Fruit fly (Drosophila melanogaster) S2 (cell line): ENCODE results near the gene CG8773.

ENCODE experiments used
- CG8478 ChIP-seq: fragments of >200 bp; optimal IDR thresholded peaks from 2 replicates; lab custom pipeline; 2018
- CTCF ChIP-seq, 2 experiments: fragments of >200 bp; optimal IDR thresholded peaks; 2 replicates each; lab custom pipeline; 2018

Gene CG8773

DNA sequence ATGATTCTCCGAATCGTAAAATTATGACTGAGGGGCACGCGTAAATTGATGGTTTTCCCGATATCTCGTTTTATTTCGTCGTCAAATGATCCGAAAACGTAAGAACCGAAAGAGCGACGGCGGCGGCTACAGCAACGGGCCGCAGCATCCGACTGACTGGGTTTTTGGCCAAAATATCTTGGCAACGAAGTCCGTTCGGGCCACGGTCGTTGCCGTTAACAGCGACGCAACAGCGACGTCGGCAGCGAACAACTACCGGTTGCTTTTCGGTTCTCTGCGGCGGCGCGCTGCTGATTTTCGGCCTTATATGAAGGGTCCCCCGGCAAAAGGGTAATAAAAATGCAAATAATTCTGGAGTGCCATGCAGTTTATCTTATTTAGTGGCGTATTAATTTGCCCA lies 39.5 kb downstream of the CG8773 start, which contains the start of gene PK2-R2:
Gene PK2-R2, minus strand, starts transcription at position 160 of the 400 bp plus-strand sequence.
- TF ChIP-seq CTCF (optimal IDR thresholded peaks at IDR 0.05; lab: Kevin White, UChicago), result no peak
- TF ChIP-seq CG8478, result no peak

DNA sequence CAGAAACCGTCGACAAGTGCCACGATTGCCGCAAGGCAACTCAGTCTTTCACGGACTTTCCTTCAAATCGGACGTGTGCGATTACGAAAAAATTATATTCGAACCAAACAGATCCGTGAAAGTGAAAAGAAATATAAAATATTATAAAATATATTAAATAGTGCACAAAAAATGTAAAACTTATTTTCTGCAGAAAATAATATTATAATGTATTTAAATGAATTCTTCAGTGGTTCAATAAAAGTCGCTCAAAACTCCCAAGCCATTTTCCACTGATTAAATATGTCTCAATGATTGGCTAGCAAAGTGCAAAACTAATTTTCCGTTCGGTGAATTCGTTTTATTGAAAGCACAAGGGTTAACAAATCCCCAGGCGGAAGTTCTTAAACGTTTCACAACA lies 43.5 kb downstream of the CG8773 start, which contains the start of gene PK2-R1:
Gene PK2-R1, plus strand, starts transcription at position 301 of the 400 bp plus-strand sequence.
- TF ChIP-seq CG8478 (no peak), CTCF (optimal IDR thresholded peaks at IDR 0.05; lab: Kevin White, UChicago) (no peak)
